Fruit fly (Drosophila melanogaster) whole organism, embryonic: ENCODE results near the gene Pis.

ENCODE experiments used
- CG10209 ChIP-seq: fragments of 200-800 bp; sonication (Bioruptor generic); optimal IDR thresholded peaks from 3 replicates; lab custom pipeline; 2017; ENCODE audit warnings: missing biosample characterization, mild to moderate bottlenecking, missing genetic modification characterization, missing genetic modification reagents
- CG10431 ChIP-seq: fragments of 200-800 bp; sonication (Bioruptor generic); optimal IDR thresholded peaks from 3 replicates; lab custom pipeline; 2018; ENCODE audit warnings: missing biosample characterization, mild to moderate bottlenecking, missing genetic modification characterization
- CG10979 ChIP-seq: fragments of 200-800 bp; sonication (Bioruptor generic); optimal IDR thresholded peaks from 2 replicates; lab custom pipeline; 2018; ENCODE audit warnings: missing biosample characterization, mild to moderate bottlenecking, missing genetic modification characterization, moderate library complexity
- CG12744 ChIP-seq: fragments of 200-800 bp; sonication (Bioruptor generic); optimal IDR thresholded peaks from 2 replicates; lab custom pipeline; 2016; ENCODE audit warnings: missing biosample characterization, missing genetic modification characterization
- CG15601 ChIP-seq: fragments of 200-800 bp; sonication (Bioruptor generic); optimal IDR thresholded peaks from 3 replicates; lab custom pipeline; 2019; ENCODE audit warnings: missing biosample characterization, mild to moderate bottlenecking, missing genetic modification characterization, moderate library complexity
- CG15696 ChIP-seq: fragments of 200-800 bp; sonication (Bioruptor generic); optimal IDR thresholded peaks from 2 replicates; lab custom pipeline; 2019; ENCODE audit warnings: missing biosample characterization, mild to moderate bottlenecking, missing genetic modification characterization, moderate library complexity
- CG17612 ChIP-seq: fragments of 200-800 bp; sonication (Bioruptor generic); IDR thresholded peaks from 2 replicates; pipeline ENCODE4 v1.3.6; 2022; ENCODE audit warnings: missing biosample characterization, missing genetic modification characterization
- CG2712 ChIP-seq: fragments of 200-800 bp; optimal IDR thresholded peaks from 3 replicates; lab custom pipeline; 2019; ENCODE audit warnings: missing biosample characterization, mild to moderate bottlenecking, missing genetic modification characterization, moderate library complexity
- CG33557 ChIP-seq: fragments of 200-800 bp; sonication (Bioruptor generic); optimal IDR thresholded peaks from 2 replicates; lab custom pipeline; 2019; ENCODE audit warnings: missing biosample characterization, mild to moderate bottlenecking, missing genetic modification characterization, moderate library complexity
- CG4707 ChIP-seq: fragments of 200-800 bp; sonication (Bioruptor generic); optimal IDR thresholded peaks from 2 replicates; lab custom pipeline; 2018; ENCODE audit warnings: missing biosample characterization, mild to moderate bottlenecking, missing genetic modification characterization, moderate library complexity
- CG8290 ChIP-seq, 3 experiments: fragments of 200-800 bp; sonication (Bioruptor generic); optimal IDR thresholded peaks; 2 replicates each; lab custom pipeline; 2016 to 2019; ENCODE audit warnings: missing biosample characterization in 3 of 3, missing genetic modification characterization in 3 of 3, mild to moderate bottlenecking in 2 of 3, moderate library complexity in 1 of 3
- CG9727 ChIP-seq: fragments of 200-800 bp; sonication (Bioruptor generic); optimal IDR thresholded peaks from 3 replicates; lab custom pipeline; 2017; ENCODE audit warnings: missing biosample characterization, mild to moderate bottlenecking, missing genetic modification characterization
- D19B ChIP-seq: fragments of 200-800 bp; sonication (Bioruptor generic); optimal IDR thresholded peaks from 2 replicates; lab custom pipeline; 2017; ENCODE audit warnings: missing biosample characterization, mild to moderate bottlenecking, missing genetic modification characterization
- Drgx ChIP-seq: fragments of 200-800 bp; sonication (Bioruptor generic); IDR thresholded peaks from 2 replicates; pipeline ENCODE4 v1.3.6; 2022; ENCODE audit warnings: missing biosample characterization, missing genetic modification characterization
- ERR ChIP-seq: fragments of 200-800 bp; sonication (Bioruptor generic); optimal IDR thresholded peaks from 2 replicates; lab custom pipeline; 2016; ENCODE audit warnings: missing biosample characterization, missing genetic modification characterization
- HLHmδ ChIP-seq: fragments of 200-800 bp; sonication (Bioruptor generic); optimal IDR thresholded peaks from 2 replicates; lab custom pipeline; 2018; ENCODE audit warnings: missing biosample characterization, mild to moderate bottlenecking, missing genetic modification characterization, moderate library complexity
- Jarid2 ChIP-seq: fragments of 200-800 bp; sonication (Bioruptor generic); optimal IDR thresholded peaks from 3 replicates; lab custom pipeline; 2017; ENCODE audit warnings: mild to moderate bottlenecking, missing biosample characterization, missing genetic modification reagents, missing genetic modification characterization
- Trl ChIP-seq, 3 experiments: fragments of >200 bp in 2 of 3; fragments of 200-800 bp in 1 of 3; sonication (Bioruptor generic) in 1 of 3; optimal IDR thresholded peaks; 2 replicates in 1 of 3; 3 replicates in 2 of 3; lab custom pipeline; 2016 to 2017; ENCODE audit warnings: missing biosample characterization in 1 of 3, missing genetic modification characterization in 1 of 3
- Xrp1 ChIP-seq: fragments of 200-800 bp; sonication (Bioruptor generic); IDR thresholded peaks from 2 replicates; pipeline ENCODE4 v1.3.6; 2022; ENCODE audit warnings: missing biosample characterization, missing genetic modification characterization
- ac ChIP-seq: fragments of 200-800 bp; sonication (Bioruptor generic); optimal IDR thresholded peaks from 3 replicates; lab custom pipeline; 2017; ENCODE audit warnings: missing biosample characterization, mild to moderate bottlenecking, missing genetic modification characterization
- dmrt11E ChIP-seq: fragments of 200-800 bp; sonication (Bioruptor generic); optimal IDR thresholded peaks from 3 replicates; lab custom pipeline; 2018; ENCODE audit warnings: missing biosample characterization, mild to moderate bottlenecking, missing genetic modification characterization, moderate library complexity
- ewg ChIP-seq: fragments of 200-800 bp; sonication (Bioruptor generic); optimal IDR thresholded peaks from 3 replicates; lab custom pipeline; 2017; ENCODE audit warnings: mild to moderate bottlenecking, missing biosample characterization, missing genetic modification reagents, missing genetic modification characterization
- gcm2 ChIP-seq: fragments of 200-800 bp; sonication (Bioruptor generic); optimal IDR thresholded peaks from 2 replicates; lab custom pipeline; 2016; ENCODE audit warnings: missing biosample characterization, missing genetic modification characterization
- gem ChIP-seq: fragments of 200-800 bp; sonication (Bioruptor generic); optimal IDR thresholded peaks from 2 replicates; lab custom pipeline; 2019; ENCODE audit warnings: missing biosample characterization, mild to moderate bottlenecking, missing genetic modification characterization, moderate library complexity
- lola ChIP-seq, 3 experiments: fragments of >200 bp in 2 of 3; fragments of 200-800 bp in 1 of 3; sonication (Bioruptor generic) in 1 of 3; optimal IDR thresholded peaks; 2 replicates each; lab custom pipeline; 2017 to 2019; ENCODE audit warnings: missing biosample characterization in 3 of 3, missing genetic modification characterization in 3 of 3, mild to moderate bottlenecking in 1 of 3, moderate library complexity in 1 of 3
- nerfin-1 ChIP-seq: fragments of 200-800 bp; sonication (Bioruptor generic); optimal IDR thresholded peaks from 3 replicates; lab custom pipeline; 2019; ENCODE audit warnings: missing biosample characterization, mild to moderate bottlenecking, missing genetic modification characterization, moderate library complexity
- nom ChIP-seq: fragments of 200-800 bp; sonication (Bioruptor generic); optimal IDR thresholded peaks from 2 replicates; lab custom pipeline; 2017; ENCODE audit warnings: missing biosample characterization, missing genetic modification characterization, mild to moderate bottlenecking, moderate library complexity, missing genetic modification reagents
- pan ChIP-seq, 4 experiments: fragments of >200 bp in 3 of 4; fragments of 200-800 bp in 1 of 4; sonication (Bioruptor generic) in 1 of 4; optimal IDR thresholded peaks in 3 of 4; IDR thresholded peaks in 1 of 4; 2 replicates each; pipeline versions ENCODE4 v1.3.6 to Lab custom; 2017 to 2022; ENCODE audit warnings: missing biosample characterization in 2 of 4, missing genetic modification characterization in 2 of 4, mixed read lengths in 1 of 4
- prd ChIP-seq, 3 experiments: fragments of >200 bp in 2 of 3; fragments of 200-800 bp in 1 of 3; sonication (Bioruptor generic) in 1 of 3; optimal IDR thresholded peaks in 2 of 3; IDR thresholded peaks in 1 of 3; 2 replicates in 2 of 3; 3 replicates in 1 of 3; pipeline versions ENCODE4 v1.3.6 to Lab custom; 2017 to 2022; ENCODE audit warnings: missing biosample characterization in 1 of 3, missing genetic modification characterization in 1 of 3
- row ChIP-seq: fragments of 200-800 bp; sonication (Bioruptor generic); IDR thresholded peaks from 3 replicates; pipeline ENCODE4 v1.3.6; 2022; ENCODE audit warnings: missing biosample characterization, missing genetic modification characterization
- sc ChIP-seq, 3 experiments: fragments of >200 bp in 2 of 3; fragments of 200-800 bp in 1 of 3; sonication (Bioruptor generic) in 1 of 3; optimal IDR thresholded peaks; 2 replicates in 2 of 3; 3 replicates in 1 of 3; lab custom pipeline; 2017; ENCODE audit warnings: mild to moderate bottlenecking in 1 of 3, missing biosample characterization in 1 of 3, missing genetic modification characterization in 1 of 3, missing genetic modification reagents in 1 of 3
- sens ChIP-seq: fragments of 200-800 bp; sonication (Bioruptor generic); peaks from one replicate; lab custom pipeline; 2016; ENCODE audit warnings: missing biosample characterization, missing genetic modification characterization
- seq ChIP-seq: fragments of 200-800 bp; sonication (Bioruptor generic); IDR thresholded peaks from 2 replicates; pipeline ENCODE4 v1.3.6; 2022; ENCODE audit warnings: missing biosample characterization, missing genetic modification characterization
- zen ChIP-seq: fragments of 200-800 bp; sonication (Bioruptor generic); optimal IDR thresholded peaks from 3 replicates; lab custom pipeline; 2018; ENCODE audit warnings: missing biosample characterization, mild to moderate bottlenecking, missing genetic modification characterization, moderate library complexity
- zf30C ChIP-seq: fragments of 200-800 bp; sonication (Bioruptor generic); optimal IDR thresholded peaks from 3 replicates; lab custom pipeline; 2018; ENCODE audit warnings: missing biosample characterization, mild to moderate bottlenecking, missing genetic modification characterization

Gene Pis

DNA sequence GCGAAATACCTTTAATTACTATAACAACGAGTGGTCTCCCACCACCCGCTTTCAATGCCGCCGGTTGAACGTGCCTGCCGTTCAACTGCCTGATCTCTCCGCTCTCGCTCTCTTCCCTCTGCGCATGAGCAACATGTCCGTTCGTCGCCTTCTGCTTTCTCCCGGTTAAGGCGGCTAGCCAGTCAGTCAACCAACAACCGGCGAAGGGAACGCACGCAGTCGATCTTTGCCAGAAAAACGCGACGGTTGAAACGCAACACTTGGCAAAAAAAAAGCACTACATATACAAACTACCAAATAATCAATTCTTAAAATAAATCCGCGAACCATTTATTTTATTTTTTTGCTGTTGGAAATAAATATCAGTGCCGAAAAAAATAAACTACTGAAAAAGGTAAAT, 28.3 kb downstream of the Pis start, which contains the start of gene CG12708:
TSS of gene CG12708 (plus strand) at position 183 of the 400 bp plus-strand sequence.
- TF ChIP-seq nom (peak; percentile 74), CG4707 (GFP tag; lab: Kevin White, UChicago) (peak; percentile 10), ac (GFP tag; lab: Kevin White, UChicago) (peak; percentile 9), Trl (optimal IDR thresholded peaks at IDR 0.05; lab: Kevin White, UChicago) (peak in 1 of 2 experiments; percentile 74), Trl (GFP tag; optimal IDR thresholded peaks at IDR 0.05; lab: Kevin White, UChicago) (no peak), zf30C (peak; percentile 25), CG15601 (peak; percentile 100), nerfin-1 (tag; lab: Kevin White, UChicago) (peak; percentile 75), CG8290 (GFP tag; optimal IDR thresholded peaks at IDR 0.05; lab: Kevin White, UChicago) (no peak), CG8290 (tag; optimal IDR thresholded peaks at IDR 0.05; lab: Kevin White, UChicago) (no peak), sens (peak; percentile 72), lola (GFP tag; optimal IDR thresholded peaks at IDR 0.05; lab: Kevin White, UChicago) (no peak), HLHmδ (peak; percentile 87), CG33557 (peak; percentile 9), ewg (GFP tag; lab: Kevin White, UChicago) (peak; percentile 39), Jarid2 (peak; percentile 80), CG12744 (GFP tag; lab: Kevin White, UChicago) (no peak), Drgx (0 out of 2 replicates have a peak, but pooled peaks have one; percentile 22)

DNA sequence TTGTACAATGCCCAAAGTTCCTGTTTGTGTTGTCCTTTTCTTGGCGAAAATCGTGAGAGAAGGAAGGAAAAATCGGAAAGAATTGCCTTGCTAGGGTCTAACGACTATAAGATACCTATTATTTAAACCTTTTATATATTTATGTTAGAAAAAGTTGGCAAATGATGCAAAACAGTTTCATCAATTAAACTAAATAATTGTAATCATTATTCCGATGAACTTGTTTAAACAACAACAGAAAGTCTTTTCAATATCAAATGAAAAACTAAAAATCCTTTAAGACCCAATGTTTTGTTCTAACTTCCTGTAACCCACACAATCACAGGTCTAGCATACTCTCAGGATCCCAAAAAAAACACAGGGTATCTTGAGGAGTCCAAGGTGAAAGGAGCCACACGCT, 29.2 kb downstream of the Pis start:
- peak; percentile 54 for TF ChIP-seq CG15696 (tag; lab: Kevin White, UChicago)
- TF ChIP-seq seq, result no peak
- TF ChIP-seq sc (optimal IDR thresholded peaks at IDR 0.05; lab: Kevin White, UChicago), result no peak
- no peak for TF ChIP-seq sc (GFP tag; optimal IDR thresholded peaks at IDR 0.05; lab: Kevin White, UChicago)
- TF ChIP-seq CG10209, result no peak
- peak; percentile 33 for TF ChIP-seq dmrt11E (tag; lab: Kevin White, UChicago)
- TF ChIP-seq CG10431, result no peak
- TF ChIP-seq prd (optimal IDR thresholded peaks at IDR 0.05; lab: Kevin White, UChicago), result no peak
- TF ChIP-seq prd (GFP tag; IDR thresholded peaks at IDR 0.05; lab: Robert Waterston, UW), result peak; percentile 48; the same call in 2 of the 3 replicates
- TF ChIP-seq row (GFP tag; lab: Robert Waterston, UW), result 0 out of 3 replicates have a peak, but pooled peaks have one; percentile 13
- peak; percentile 23; the same call in 1 of the 2 replicates for TF ChIP-seq Xrp1 (GFP tag; lab: Robert Waterston, UW)
- TF ChIP-seq D19B, result peak; percentile 16
- peak in 1 of 2 experiments; percentile 14 for TF ChIP-seq pan (optimal IDR thresholded peaks at IDR 0.05; lab: Kevin White, UChicago)
- peak in 1 of 2 experiments; percentile 46 for TF ChIP-seq pan (GFP tag; optimal IDR thresholded peaks at IDR 0.05 in 1 of 2, IDR thresholded peaks at IDR 0.05 in 1 of 2)
- peak; percentile 10 for TF ChIP-seq CG10979 (tag; lab: Kevin White, UChicago)
- TF ChIP-seq gcm2 (GFP tag; lab: Kevin White, UChicago), result no peak
- peak; percentile 49 for TF ChIP-seq zen
- TF ChIP-seq sens, result peak; percentile 17
- TF ChIP-seq gem (tag; lab: Kevin White, UChicago), result peak; percentile 0
- TF ChIP-seq CG17612 (GFP tag; lab: Robert Waterston, UW), result no peak
- TF ChIP-seq ERR (GFP tag; lab: Kevin White, UChicago), result no peak
- peak; percentile 8 for TF ChIP-seq CG9727 (GFP tag; lab: Kevin White, UChicago)
- TF ChIP-seq CG2712 (tag; lab: Kevin White, UChicago), result no peak
